Worm (Caenorhabditis elegans) whole organism, early embryonic: ENCODE data around the gene fbxb-34.

Experiments used
- B0310.2 ChIP-seq: sonication (generic microtip); optimal IDR thresholded peaks from 2 replicates; lab custom pipeline; 2016; ENCODE audit warnings: mild to moderate bottlenecking, missing genetic modification characterization, missing compliant biosample characterization
- aly-1 ChIP-seq: sonication (generic microtip); optimal IDR thresholded peaks from 2 replicates; lab custom pipeline; 2016; ENCODE audit warnings: missing genetic modification characterization, missing compliant biosample characterization
- ama-1 ChIP-seq: fragments of 150-350 bp; optimal IDR thresholded peaks from 2 replicates; lab custom pipeline; 2014
- ceh-13 ChIP-seq: fragments of 200-800 bp; sonication (Bioruptor generic); optimal IDR thresholded peaks from 2 replicates; lab custom pipeline; 2018; ENCODE audit warnings: mild to moderate bottlenecking, missing genetic modification characterization, missing compliant biosample characterization
- ceh-36 ChIP-seq: sonication (generic microtip); optimal IDR thresholded peaks from 2 replicates; lab custom pipeline; 2016; ENCODE audit warnings: missing genetic modification characterization, inconsistent platforms, missing compliant biosample characterization
- flt-1 ChIP-seq: fragments of 200-800 bp; sonication (Bioruptor generic); IDR thresholded peaks from 2 replicates; pipeline ENCODE4 v1.3.6; 2022; ENCODE audit warnings: missing genetic modification characterization, missing compliant biosample characterization
- hmbx-1 ChIP-seq: sonication (generic microtip); optimal IDR thresholded peaks from 2 replicates; lab custom pipeline; 2016; ENCODE audit warnings: mild to moderate bottlenecking, missing genetic modification characterization, missing compliant biosample characterization
- hmg-4 ChIP-seq: fragments of 200-800 bp; sonication (Bioruptor generic); optimal IDR thresholded peaks from 2 replicates; lab custom pipeline; 2018; ENCODE audit warnings: mild to moderate bottlenecking, missing genetic modification characterization, missing compliant biosample characterization
- hnd-1 ChIP-seq: sonication (generic microtip); optimal IDR thresholded peaks from 2 replicates; lab custom pipeline; 2016; ENCODE audit warnings: missing genetic modification characterization, missing compliant biosample characterization
- pes-1 ChIP-seq: fragments of 200-800 bp; sonication (Bioruptor generic); IDR thresholded peaks from 2 replicates; pipeline ENCODE4 v1.3.6; 2022; ENCODE audit warnings: missing genetic modification reagents, missing genetic modification characterization, missing compliant biosample characterization
- scrt-1 ChIP-seq: fragments of 200-800 bp; sonication (Bioruptor generic); IDR thresholded peaks from 2 replicates; pipeline ENCODE4 v1.3.6; 2022; ENCODE audit warnings: missing genetic modification characterization, missing compliant biosample characterization
- sea-1 ChIP-seq: fragments of 200-800 bp; sonication (Bioruptor generic); conservative IDR thresholded peaks from 2 replicates; pipeline ENCODE4 v1.3.6; 2022; ENCODE audit warnings: missing genetic modification characterization, missing compliant biosample characterization
- tbx-11 ChIP-seq: fragments of 200-800 bp; sonication (Bioruptor generic); IDR thresholded peaks from 2 replicates; pipeline ENCODE4 v1.3.6; 2022; ENCODE audit warnings: missing genetic modification characterization, missing compliant biosample characterization
- tra-4 ChIP-seq: sonication (generic microtip); optimal IDR thresholded peaks from 2 replicates; lab custom pipeline; 2017; ENCODE audit warnings: missing genetic modification characterization, missing compliant biosample characterization

DNA sequence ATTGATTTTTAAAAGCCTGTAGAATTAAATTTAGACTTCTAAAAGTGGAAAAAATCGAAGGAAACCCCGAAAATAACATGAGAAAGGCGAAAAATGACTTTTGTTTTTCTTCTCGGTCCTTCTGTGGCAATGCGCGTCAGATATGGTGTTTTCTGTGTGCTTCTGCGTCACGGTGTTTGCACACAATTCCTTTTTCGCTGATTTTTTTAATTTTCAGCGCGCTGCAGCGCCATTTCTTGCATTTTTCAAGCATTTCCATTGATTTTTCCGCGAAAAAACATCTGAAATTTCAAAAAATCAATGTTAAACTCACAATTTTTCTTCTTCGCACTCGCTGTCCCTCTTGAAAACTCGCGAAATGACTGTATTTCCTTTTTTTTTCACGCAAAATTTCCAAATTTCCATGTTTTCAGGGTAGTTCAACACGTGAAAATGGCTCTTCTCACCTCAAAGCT is 7.4 kb upstream of the fbxb-34 start, which contains the start of the genes cdc-37 and W08F4.3:
- TF ChIP-seq aly-1 (tag; lab: Kevin White, UChicago) (no peak), ama-1 (lab: Kevin White, UChicago) (no peak), tra-4 (tag; lab: Kevin White, UChicago) (no peak), hmbx-1 (tag; lab: Kevin White, UChicago) (no peak), ceh-13 (no peak), scrt-1 (GFP tag; lab: Robert Waterston, UW) (no peak), hnd-1 (tag; lab: Kevin White, UChicago) (no peak), pes-1 (GFP tag; lab: Robert Waterston, UW) (no peak), flt-1 (GFP tag; lab: Robert Waterston, UW) (no peak), sea-1 (no peak), hmg-4 (GFP tag; lab: Kevin White, UChicago) (no peak), B0310.2 (no peak), tbx-11 (GFP tag; lab: Robert Waterston, UW) (no peak), ceh-36 (tag; lab: Kevin White, UChicago) (no peak)
